Fruit fly (Drosophila melanogaster) whole organism, embryonic: Measurements from ENCODE around the gene Gk1.

Experiments
- ATbp ChIP-seq: fragments of 200-800 bp; sonication (Bioruptor generic); optimal IDR thresholded peaks from 2 replicates; lab custom pipeline; 2017; ENCODE audit warnings: missing biosample characterization, mild to moderate bottlenecking, missing genetic modification characterization, missing genetic modification reagents
- Asciz ChIP-seq: fragments of 200-800 bp; sonication (Bioruptor generic); optimal IDR thresholded peaks from 2 replicates; lab custom pipeline; 2017; ENCODE audit warnings: missing biosample characterization, mild to moderate bottlenecking, missing genetic modification characterization, missing genetic modification reagents
- BEAF-32 ChIP-seq: fragments of 200-800 bp; sonication (Bioruptor generic); optimal IDR thresholded peaks from 3 replicates; lab custom pipeline; 2017; ENCODE audit warnings: missing biosample characterization, missing genetic modification characterization, mild to moderate bottlenecking, moderate library complexity, missing genetic modification reagents
- Bgb ChIP-seq: fragments of 200-800 bp; sonication (Bioruptor generic); IDR thresholded peaks from 2 replicates; pipeline ENCODE4 v1.3.6; 2022; ENCODE audit warnings: missing biosample characterization, missing genetic modification characterization; ENCODE audit not compliant: partially characterized antibody
- CG10565 ChIP-seq: fragments of 200-800 bp; sonication (Bioruptor generic); optimal IDR thresholded peaks from 3 replicates; lab custom pipeline; 2016; ENCODE audit warnings: missing biosample characterization, mild to moderate bottlenecking, missing genetic modification characterization
- CG12659 ChIP-seq: fragments of 200-800 bp; sonication (Bioruptor generic); optimal IDR thresholded peaks from 3 replicates; lab custom pipeline; 2017; ENCODE audit warnings: mild to moderate bottlenecking, missing biosample characterization, missing genetic modification reagents, missing genetic modification characterization
- CG13287 ChIP-seq: fragments of 200-800 bp; sonication (Bioruptor generic); IDR thresholded peaks from 2 replicates; pipeline ENCODE4 v1.3.6; 2022; ENCODE audit warnings: missing biosample characterization, missing genetic modification characterization; ENCODE audit not compliant: partially characterized antibody
- CG13894 ChIP-seq: fragments of 200-800 bp; sonication (Bioruptor generic); optimal IDR thresholded peaks from 3 replicates; lab custom pipeline; 2018; ENCODE audit warnings: missing biosample characterization, mild to moderate bottlenecking, missing genetic modification characterization, moderate library complexity
- CG14014 ChIP-seq: fragments of 200-800 bp; sonication (Bioruptor generic); IDR thresholded peaks from 2 replicates; pipeline ENCODE4 v1.3.6; 2022; ENCODE audit warnings: missing biosample characterization, missing genetic modification characterization
- CG14710 ChIP-seq: fragments of 200-800 bp; sonication (Bioruptor generic); optimal IDR thresholded peaks from 3 replicates; lab custom pipeline; 2019; ENCODE audit warnings: missing biosample characterization, mild to moderate bottlenecking, missing genetic modification characterization, moderate library complexity
- CG1529 ChIP-seq: fragments of 200-800 bp; sonication (Bioruptor generic); optimal IDR thresholded peaks from 3 replicates; lab custom pipeline; 2018; ENCODE audit warnings: missing biosample characterization, missing genetic modification characterization
- CG15514 ChIP-seq: fragments of 200-800 bp; sonication (Bioruptor generic); optimal IDR thresholded peaks from 3 replicates; lab custom pipeline; 2017; ENCODE audit warnings: missing biosample characterization, missing genetic modification characterization, mild to moderate bottlenecking, moderate library complexity, missing genetic modification reagents
- CG17802 ChIP-seq: fragments of 200-800 bp; sonication (Bioruptor generic); optimal IDR thresholded peaks from 2 replicates; lab custom pipeline; 2018; ENCODE audit warnings: missing biosample characterization, mild to moderate bottlenecking, missing genetic modification characterization, moderate library complexity
- CG2116 ChIP-seq: fragments of 200-800 bp; sonication (Bioruptor generic); optimal IDR thresholded peaks from 3 replicates; lab custom pipeline; 2018; ENCODE audit warnings: missing biosample characterization, mild to moderate bottlenecking, missing genetic modification characterization
- CG2202 ChIP-seq: fragments of 200-800 bp; sonication (Bioruptor generic); optimal IDR thresholded peaks from 2 replicates; lab custom pipeline; 2018; ENCODE audit warnings: missing biosample characterization, mild to moderate bottlenecking, missing genetic modification characterization
- CG34224 ChIP-seq: fragments of 200-800 bp; sonication (Bioruptor generic); IDR thresholded peaks from 3 replicates; pipeline ENCODE4 v1.3.6; 2022; ENCODE audit warnings: missing biosample characterization, missing genetic modification characterization; ENCODE audit not compliant: partially characterized antibody
- CG4328 ChIP-seq: fragments of 200-800 bp; sonication (Bioruptor generic); optimal IDR thresholded peaks from 3 replicates; lab custom pipeline; 2017; ENCODE audit warnings: missing biosample characterization, missing genetic modification reagents, missing genetic modification characterization
- CG4617 ChIP-seq: fragments of 200-800 bp; sonication (Bioruptor generic); optimal IDR thresholded peaks from 3 replicates; lab custom pipeline; 2016; ENCODE audit warnings: missing biosample characterization, missing genetic modification characterization, borderline replicate concordance
- CG7745 ChIP-seq: fragments of 200-800 bp; sonication (Bioruptor generic); optimal IDR thresholded peaks from 2 replicates; lab custom pipeline; 2018; ENCODE audit warnings: missing biosample characterization, mild to moderate bottlenecking, missing genetic modification characterization, moderate library complexity
- CG8290 ChIP-seq, 3 experiments: fragments of 200-800 bp; sonication (Bioruptor generic); optimal IDR thresholded peaks; 2 replicates each; lab custom pipeline; 2016 to 2019; ENCODE audit warnings: missing biosample characterization in 3 of 3, missing genetic modification characterization in 3 of 3, mild to moderate bottlenecking in 2 of 3, moderate library complexity in 1 of 3
- CG9797 ChIP-seq: fragments of 200-800 bp; sonication (Bioruptor generic); optimal IDR thresholded peaks from 3 replicates; lab custom pipeline; 2018; ENCODE audit warnings: missing biosample characterization, mild to moderate bottlenecking, missing genetic modification characterization
- CG9817 ChIP-seq: fragments of 200-800 bp; sonication (Bioruptor generic); optimal IDR thresholded peaks from 2 replicates; lab custom pipeline; 2018; ENCODE audit warnings: missing biosample characterization, mild to moderate bottlenecking, missing genetic modification characterization, moderate library complexity
- CTCF ChIP-seq: fragments of 200-800 bp; sonication (Bioruptor generic); optimal IDR thresholded peaks from 2 replicates; lab custom pipeline; 2017; ENCODE audit warnings: missing biosample characterization, mild to moderate bottlenecking, missing genetic modification characterization, moderate library complexity
- Dll ChIP-seq: fragments of 200-800 bp; sonication (Bioruptor generic); IDR thresholded peaks from 4 replicates; pipeline ENCODE4 v1.3.6; 2022; ENCODE audit warnings: missing biosample characterization, missing genetic modification characterization; ENCODE audit not compliant: partially characterized antibody
- Dp ChIP-seq: fragments of 200-800 bp; sonication (Bioruptor generic); optimal IDR thresholded peaks from 2 replicates; lab custom pipeline; 2018; ENCODE audit warnings: missing biosample characterization, mild to moderate bottlenecking, missing genetic modification characterization, moderate library complexity
- ERR ChIP-seq: fragments of 200-800 bp; sonication (Bioruptor generic); optimal IDR thresholded peaks from 2 replicates; lab custom pipeline; 2016; ENCODE audit warnings: missing biosample characterization, missing genetic modification characterization
- Ets65A ChIP-seq: fragments of 200-800 bp; sonication (Bioruptor generic); peaks from one replicate; lab custom pipeline; 2016; ENCODE audit warnings: missing biosample characterization, missing genetic modification characterization
- HHEX ChIP-seq: fragments of 200-800 bp; sonication (Bioruptor generic); optimal IDR thresholded peaks from 3 replicates; lab custom pipeline; 2017; ENCODE audit warnings: missing biosample characterization, mild to moderate bottlenecking, missing genetic modification characterization, missing genetic modification reagents
- HmgZ ChIP-seq: fragments of 200-800 bp; sonication (Bioruptor generic); optimal IDR thresholded peaks from 2 replicates; lab custom pipeline; 2018; ENCODE audit warnings: missing biosample characterization, mild to moderate bottlenecking, missing genetic modification characterization
- MBD-R2 ChIP-seq: fragments of 200-800 bp; sonication (Bioruptor generic); IDR thresholded peaks from 2 replicates; pipeline ENCODE4 v1.3.6; 2022; ENCODE audit warnings: missing biosample characterization, missing genetic modification characterization
- MESR4 ChIP-seq: fragments of 200-800 bp; sonication (Bioruptor generic); optimal IDR thresholded peaks from 2 replicates; lab custom pipeline; 2018; ENCODE audit warnings: missing biosample characterization, mild to moderate bottlenecking, missing genetic modification characterization, moderate library complexity
- PHDP ChIP-seq: fragments of 200-800 bp; sonication (Bioruptor generic); optimal IDR thresholded peaks from 3 replicates; lab custom pipeline; 2018; ENCODE audit warnings: missing biosample characterization, mild to moderate bottlenecking, missing genetic modification characterization, moderate library complexity
- Pdp1 ChIP-seq, 2 experiments: fragments of 200-800 bp; sonication (Bioruptor generic); optimal IDR thresholded peaks; 3 replicates each; lab custom pipeline; 2016; ENCODE audit warnings: missing biosample characterization in 2 of 2, missing genetic modification characterization in 2 of 2, mild to moderate bottlenecking in 1 of 2, moderate library complexity in 1 of 2
- Sin3A ChIP-seq: fragments of >200 bp; optimal IDR thresholded peaks from 2 replicates; lab custom pipeline; 2018
- Sry-δ ChIP-seq: fragments of 200-800 bp; sonication (Bioruptor generic); optimal IDR thresholded peaks from 2 replicates; lab custom pipeline; 2016; ENCODE audit warnings: missing biosample characterization, missing genetic modification characterization
- TFAM ChIP-seq: fragments of 200-800 bp; sonication (Bioruptor generic); optimal IDR thresholded peaks from 2 replicates; lab custom pipeline; 2017; ENCODE audit warnings: missing biosample characterization, missing genetic modification characterization, inconsistent platforms
- YL-1 ChIP-seq: fragments of 200-800 bp; sonication (Bioruptor generic); optimal IDR thresholded peaks from 3 replicates; lab custom pipeline; 2017; ENCODE audit warnings: missing biosample characterization, mild to moderate bottlenecking, missing genetic modification characterization
- amos ChIP-seq: fragments of 200-800 bp; sonication (Bioruptor generic); IDR thresholded peaks from 2 replicates; pipeline ENCODE4 v1.3.6; 2022; ENCODE audit warnings: missing biosample characterization, missing genetic modification characterization; ENCODE audit not compliant: partially characterized antibody
- bbx ChIP-seq: fragments of 200-800 bp; sonication (Bioruptor generic); IDR thresholded peaks from 2 replicates; pipeline ENCODE4 v1.3.6; 2022; ENCODE audit warnings: missing biosample characterization, missing genetic modification characterization; ENCODE audit not compliant: partially characterized antibody
- bigmax ChIP-seq: fragments of 200-800 bp; sonication (Bioruptor generic); optimal IDR thresholded peaks from 2 replicates; lab custom pipeline; 2018; ENCODE audit warnings: missing biosample characterization, mild to moderate bottlenecking, missing genetic modification characterization
- gfzf ChIP-seq: fragments of 200-800 bp; sonication (Bioruptor generic); optimal IDR thresholded peaks from 2 replicates; lab custom pipeline; 2016; ENCODE audit warnings: missing biosample characterization, mild to moderate bottlenecking, missing genetic modification characterization, moderate library complexity
- phol ChIP-seq: fragments of 200-800 bp; sonication (Bioruptor generic); optimal IDR thresholded peaks from 3 replicates; lab custom pipeline; 2018; ENCODE audit warnings: missing biosample characterization, mild to moderate bottlenecking, missing genetic modification characterization, moderate library complexity
- psq ChIP-seq: fragments of 200-800 bp; sonication (Bioruptor generic); optimal IDR thresholded peaks from 2 replicates; lab custom pipeline; 2017; ENCODE audit warnings: missing biosample characterization, missing genetic modification characterization
- pzg ChIP-seq: fragments of 200-800 bp; sonication (Bioruptor generic); optimal IDR thresholded peaks from 3 replicates; lab custom pipeline; 2018; ENCODE audit warnings: missing biosample characterization, mild to moderate bottlenecking, missing genetic modification characterization, moderate library complexity
- row ChIP-seq: fragments of 200-800 bp; sonication (Bioruptor generic); IDR thresholded peaks from 3 replicates; pipeline ENCODE4 v1.3.6; 2022; ENCODE audit warnings: missing biosample characterization, missing genetic modification characterization
- stwl ChIP-seq: fragments of 200-800 bp; sonication (Bioruptor generic); optimal IDR thresholded peaks from 3 replicates; lab custom pipeline; 2018; ENCODE audit warnings: missing biosample characterization, mild to moderate bottlenecking, missing genetic modification characterization, moderate library complexity
- trem ChIP-seq: fragments of 200-800 bp; optimal IDR thresholded peaks from 3 replicates; lab custom pipeline; 2019; ENCODE audit warnings: missing biosample characterization, mild to moderate bottlenecking, missing genetic modification characterization, moderate library complexity

Gk1 gene

DNA sequence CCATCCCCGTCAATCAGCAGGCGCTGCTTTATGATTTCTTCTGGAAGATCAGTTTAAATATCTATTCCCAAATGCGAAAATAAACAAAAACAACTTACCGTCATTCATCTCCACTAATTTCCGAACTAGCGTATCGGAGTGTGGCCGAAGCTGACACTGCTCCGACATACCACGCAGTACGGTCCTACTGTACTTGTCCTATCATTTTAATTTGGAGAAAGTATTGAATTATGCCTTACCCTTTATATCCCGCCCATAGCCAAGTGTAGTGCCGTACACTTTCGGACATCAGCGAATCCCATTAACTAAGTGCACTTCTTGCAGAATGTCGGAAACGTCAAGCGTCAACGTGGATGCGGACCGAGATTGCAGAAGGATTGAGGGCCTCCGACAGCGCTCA is 6.9 kb upstream of the Gk1 start, which contains the start of the genes thoc7 and Dis3l2:
thoc7 (minus strand) TSS at position 168 of the 400 bp plus-strand sequence.
Dis3l2 (plus strand) TSS at position 190 of the 400 bp plus-strand sequence.
- TF ChIP-seq CG14014 (GFP tag; lab: Robert Waterston, UW) (no peak), Asciz (no peak), CG9817 (tag; lab: Kevin White, UChicago) (no peak), Pdp1 (GFP tag; optimal IDR thresholded peaks at IDR 0.05; lab: Kevin White, UChicago) (no peak), PHDP (tag; lab: Kevin White, UChicago) (no peak), ERR (GFP tag; lab: Kevin White, UChicago) (no peak), ATbp (no peak), CG2202 (tag; lab: Kevin White, UChicago) (no peak), YL-1 (peak; percentile 44), CG9797 (GFP tag; lab: Kevin White, UChicago) (peak; percentile 79), phol (tag; lab: Kevin White, UChicago) (peak; percentile 10), TFAM (GFP tag; lab: Kevin White, UChicago) (no peak), CG13287 (peak; percentile 42; the same call in 1 of the 2 replicates), MBD-R2 (GFP tag; lab: Robert Waterston, UW) (peak; percentile 80), stwl (peak; percentile 77), HmgZ (tag; lab: Kevin White, UChicago) (peak; percentile 0), Ets65A (GFP tag; lab: Kevin White, UChicago) (no peak), gfzf (GFP tag; lab: Kevin White, UChicago) (peak; percentile 87), MESR4 (GFP tag; lab: Kevin White, UChicago) (peak; percentile 80), Dll (GFP tag; lab: Robert Waterston, UW) (peak; percentile 20; the same call in 1 of the 4 replicates), CG4617 (GFP tag; lab: Kevin White, UChicago) (peak; percentile 90), psq (GFP tag; lab: Kevin White, UChicago) (no peak), CG10565 (GFP tag; lab: Kevin White, UChicago) (no peak), CG15514 (peak; percentile 32), CG34224 (GFP tag; lab: Robert Waterston, UW) (peak; percentile 39; the same call in 1 of the 3 replicates), CG17802 (no peak), CG4328 (GFP tag; lab: Kevin White, UChicago) (no peak), CG14710 (tag; lab: Kevin White, UChicago) (peak; percentile 16), Sin3A (lab: Kevin White, UChicago) (peak; percentile 40), bbx (GFP tag; lab: Robert Waterston, UW) (peak; percentile 7; the same call in 1 of the 2 replicates), HHEX (GFP tag; lab: Kevin White, UChicago) (no peak), CG2116 (GFP tag; lab: Kevin White, UChicago) (peak; percentile 10), Sry-δ (GFP tag; lab: Kevin White, UChicago) (peak; percentile 16), Bgb (GFP tag; lab: Robert Waterston, UW) (peak; percentile 19; the same call in 1 of the 2 replicates), Dp (peak; percentile 11), BEAF-32 (GFP tag; lab: Kevin White, UChicago) (peak; percentile 24), CG8290 (GFP tag; optimal IDR thresholded peaks at IDR 0.05; lab: Kevin White, UChicago) (no peak), CG8290 (tag; optimal IDR thresholded peaks at IDR 0.05; lab: Kevin White, UChicago) (no peak), CG7745 (no peak), CG13894 (no peak), CG1529 (GFP tag; lab: Kevin White, UChicago) (no peak), row (0 out of 3 replicates have a peak, but pooled peaks have one; percentile 13), CG12659 (peak; percentile 12), amos (GFP tag; lab: Robert Waterston, UW) (peak; percentile 29; the same call in 1 of the 2 replicates), CTCF (GFP tag; lab: Kevin White, UChicago) (no peak), trem (tag; lab: Kevin White, UChicago) (peak; percentile 5), pzg (GFP tag; lab: Kevin White, UChicago) (peak; percentile 61), bigmax (peak; percentile 62)
